Worm (Caenorhabditis elegans) whole organism, L4 larva: ENCODE results near the gene srh-75.

ENCODE experiments used
- F26F4.8 ChIP-seq: fragments of 200-800 bp; sonication (Bioruptor generic); conservative IDR thresholded peaks from 2 replicates; pipeline ENCODE4 v1.3.6; 2022; ENCODE audit warnings: missing genetic modification characterization, missing compliant biosample characterization
- ama-1 ChIP-seq: fragments of 150-350 bp; optimal IDR thresholded peaks from 2 replicates; lab custom pipeline; 2014; ENCODE audit warnings: inconsistent platforms, mixed read lengths
- lsy-2 ChIP-seq, 2 experiments: fragments of 150-350 bp in 1 of 2; sonication (generic microtip) in 1 of 2; optimal IDR thresholded peaks; 2 replicates each; lab custom pipeline; 2014 to 2017; ENCODE audit warnings: missing biosample characterization in 2 of 2, missing genetic modification characterization in 2 of 2

- TF ChIP-seq ama-1 (lab: Kevin White, UChicago) (no peak), lsy-2 (tag; optimal IDR thresholded peaks at IDR 0.05; lab: Kevin White, UChicago) (no peak), F26F4.8 (GFP tag; lab: Robert Waterston, UW) (no peak)
These were observed 30.2 kb upstream of the srh-75 start for ce11 chrV:11087119-11087518.
